Fruit fly (Drosophila melanogaster): ENCODE data around the gene CG31464.

The CG31464 gene

DNA sequence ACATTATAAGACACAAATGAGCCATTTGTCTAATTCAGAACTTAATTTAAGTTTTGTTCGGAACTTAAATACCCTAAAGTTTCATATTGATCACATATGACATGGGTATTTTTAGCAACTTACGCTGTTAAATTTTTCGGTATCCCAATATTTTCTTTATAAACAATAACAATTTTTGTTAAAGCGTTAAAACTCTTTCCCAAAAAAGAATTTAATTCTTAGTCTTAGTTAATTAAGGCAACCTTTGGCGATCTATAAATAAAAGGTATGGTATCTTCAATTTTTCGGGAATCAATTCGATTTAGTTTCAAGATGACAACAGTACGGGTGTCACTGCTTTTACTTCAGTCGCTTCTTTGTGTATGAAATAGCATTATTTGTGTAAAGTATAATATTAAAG lies at the start of gene CG31464:
TSS of gene CG31464 (plus strand) at position 301 of the 400 bp plus-strand sequence.
- no peak for TF ChIP-seq noc (tag; optimal IDR thresholded peaks at IDR 0.05)

dm6 chr3R:8243720-8244119 lies 47.3 kb upstream of the CG31464 start, which contains the start of the genes CG9636, CG18749 and CG33722:
CG9636 (minus strand) TSS chr3R:8243792.
CG18749 (plus strand) TSS chr3R:8244055.
CG33722 (plus strand) TSS chr3R:8244055.
- TF ChIP-seq noc (tag; optimal IDR thresholded peaks at IDR 0.05), result peak; percentile 74

- no peak for TF ChIP-seq noc (tag; optimal IDR thresholded peaks at IDR 0.05)
Observed at dm6 chr3R:8248138-8248537, 42.9 kb upstream of the CG31464 start, which contains the start of gene CG15864. CG15864 (plus strand) TSS chr3R:8248438.

dm6 chr3R:8250166-8250733 lies 40.8 kb upstream of the CG31464 start, which contains the start of gene mtg:
mtg (plus strand) TSS chr3R:8250497.
- TF ChIP-seq noc (tag; optimal IDR thresholded peaks at IDR 0.05), result no peak

DNA sequence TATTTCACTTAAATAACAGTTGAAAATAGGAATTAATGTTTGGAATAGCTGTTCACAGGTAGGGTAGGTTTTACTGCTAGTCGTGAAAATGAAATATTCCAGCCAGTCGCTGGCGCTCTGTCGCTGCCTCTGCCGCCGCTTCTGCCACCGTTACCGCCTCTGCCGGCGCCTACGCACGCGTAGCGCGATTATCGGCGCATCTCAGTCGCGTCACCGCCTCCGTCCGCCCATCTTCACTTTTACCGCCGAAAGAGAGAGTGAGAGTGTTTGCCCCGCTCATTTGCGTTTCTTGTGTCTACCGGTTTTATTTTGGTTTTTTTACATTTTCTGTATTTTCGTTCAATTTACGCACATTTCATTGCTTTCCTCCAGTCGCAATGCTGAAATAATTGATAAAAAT lies 39.5 kb upstream of the CG31464 start:
- TF ChIP-seq noc (tag; optimal IDR thresholded peaks at IDR 0.05), result no peak

DNA sequence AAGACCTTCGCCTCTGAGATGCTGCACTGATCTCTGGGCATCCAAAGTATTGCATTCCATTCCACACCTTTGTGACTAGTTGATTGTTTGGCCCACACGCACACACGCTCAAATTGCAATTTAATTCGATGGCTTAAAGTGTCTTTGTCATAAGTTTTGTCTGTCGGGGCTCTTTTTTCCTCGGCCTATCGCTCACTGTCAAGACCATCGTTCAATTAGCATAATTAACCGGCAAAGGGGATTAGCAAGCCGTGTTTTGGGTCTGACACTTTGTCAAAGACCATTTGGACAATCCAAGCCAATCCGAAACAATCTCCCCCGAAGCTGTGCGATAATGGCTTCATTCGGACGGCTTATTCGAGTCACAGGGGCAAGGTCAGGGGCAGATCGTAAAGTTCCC lies 36.7 kb upstream of the CG31464 start:
- TF ChIP-seq noc (tag; optimal IDR thresholded peaks at IDR 0.05), result no peak

- no peak for TF ChIP-seq noc (tag; optimal IDR thresholded peaks at IDR 0.05)
Observed at dm6 chr3R:8256040-8256439, 35.0 kb upstream of the CG31464 start.

DNA sequence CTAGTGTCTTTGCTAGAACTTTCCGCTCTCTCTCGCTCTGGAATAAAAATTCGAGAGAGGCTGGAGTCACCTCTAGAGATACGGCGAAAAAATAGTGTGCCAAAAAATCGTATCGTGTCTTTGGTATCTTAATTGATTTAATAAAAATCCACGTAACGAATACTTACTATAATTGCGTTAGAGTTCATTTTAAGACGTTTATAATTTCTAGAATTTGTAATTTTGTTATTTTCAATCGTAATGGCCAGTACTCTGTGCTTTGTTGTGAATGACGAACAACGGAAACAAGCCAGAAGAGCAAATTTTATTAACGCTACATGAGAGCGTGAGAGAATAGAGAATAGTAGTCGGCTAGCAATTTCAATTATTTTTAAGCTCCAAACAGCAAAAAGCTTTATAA lies 29.4 kb upstream of the CG31464 start:
- TF ChIP-seq noc (tag; optimal IDR thresholded peaks at IDR 0.05), result no peak

dm6 chr3R:8264302-8265080 lies 26.5 kb upstream of the CG31464 start, which contains the start of the genes RPA1 and Mcm2:
RPA1 (minus strand) TSS chr3R:8264451.
Mcm2 (plus strand) TSS chr3R:8264970.
- peak; percentile 81 for TF ChIP-seq noc (tag; optimal IDR thresholded peaks at IDR 0.05)

DNA sequence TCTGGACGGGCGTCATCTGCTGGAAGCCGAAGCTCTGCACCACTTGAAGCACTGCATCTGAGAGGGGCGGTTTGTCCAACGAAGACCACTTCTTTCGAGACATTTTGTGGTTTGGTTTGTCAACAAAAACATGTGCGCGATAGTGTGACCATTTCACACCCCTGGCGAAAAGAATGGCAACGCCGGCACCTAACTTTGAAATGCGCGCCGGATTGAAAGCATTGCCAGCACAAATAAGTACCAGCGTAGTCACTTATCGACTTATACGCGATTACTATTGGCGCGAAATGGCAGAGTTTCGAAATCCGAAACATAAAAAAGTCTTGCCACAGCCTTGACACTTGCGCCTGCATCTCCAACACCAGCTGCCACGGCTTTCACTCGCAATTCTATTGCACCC lies 21.3 kb upstream of the CG31464 start, which contains the start of gene CG9630:
TSS of gene CG9630 (minus strand) at position 157 of the 400 bp plus-strand sequence.
- no peak for TF ChIP-seq noc (tag; optimal IDR thresholded peaks at IDR 0.05)

dm6 chr3R:8272573-8273165 lies 18.4 kb upstream of the CG31464 start:
- no peak for TF ChIP-seq noc (tag; optimal IDR thresholded peaks at IDR 0.05)

DNA sequence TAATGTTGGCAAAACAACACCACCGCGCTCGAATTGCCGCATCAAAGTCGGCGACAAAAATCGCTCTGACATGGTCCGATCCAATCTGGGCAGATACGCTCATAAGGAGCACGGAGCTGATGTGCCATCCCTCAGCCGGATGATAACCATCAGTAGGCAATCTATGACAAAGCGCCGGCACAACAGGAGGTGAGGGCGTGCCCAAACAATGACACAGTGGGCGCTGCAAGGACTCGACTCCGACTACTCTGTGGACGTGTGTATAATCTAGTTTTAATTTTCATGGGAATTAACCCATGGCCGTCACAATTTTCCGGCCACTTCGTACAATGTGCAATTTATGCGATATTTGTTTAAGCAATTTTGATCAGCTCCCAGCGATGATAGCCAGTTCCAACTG lies 16.0 kb upstream of the CG31464 start:
- no peak for TF ChIP-seq noc (tag; optimal IDR thresholded peaks at IDR 0.05)

dm6 chr3R:8277494-8278293 lies 13.3 kb upstream of the CG31464 start, which contains the start of gene ato:
ato (plus strand) TSS chr3R:8278052.
- no peak for TF ChIP-seq noc (tag; optimal IDR thresholded peaks at IDR 0.05)

dm6 chr3R:8279970-8280369 lies 11.1 kb upstream of the CG31464 start:
- TF ChIP-seq noc (tag; optimal IDR thresholded peaks at IDR 0.05), result no peak

DNA sequence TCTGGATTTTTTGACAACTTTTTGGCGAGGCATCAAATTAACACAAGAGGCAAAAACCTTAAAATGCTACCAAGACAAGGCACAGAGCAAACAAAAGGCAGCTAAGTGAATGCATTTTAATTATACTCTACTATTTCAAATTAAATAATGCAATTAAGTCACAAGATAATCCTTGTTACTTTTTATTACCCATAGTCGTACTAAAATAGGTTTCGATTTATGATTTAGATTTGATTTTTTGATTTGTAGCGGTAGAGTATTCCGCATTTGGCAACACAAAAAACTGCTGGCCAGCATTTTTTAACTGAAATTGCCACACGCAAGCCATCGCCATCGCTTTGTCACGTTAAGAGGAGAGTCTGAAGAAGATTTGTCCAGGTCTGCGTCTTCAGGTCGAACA lies 8.3 kb upstream of the CG31464 start:
- TF ChIP-seq noc (tag; optimal IDR thresholded peaks at IDR 0.05), result no peak

dm6 chr3R:8284234-8284633 lies 6.8 kb upstream of the CG31464 start:
- TF ChIP-seq noc (tag; optimal IDR thresholded peaks at IDR 0.05), result no peak

Measured in whole organism, larva.